Worm (Caenorhabditis elegans): ENCODE results near the gene tlp-1.

DNA sequence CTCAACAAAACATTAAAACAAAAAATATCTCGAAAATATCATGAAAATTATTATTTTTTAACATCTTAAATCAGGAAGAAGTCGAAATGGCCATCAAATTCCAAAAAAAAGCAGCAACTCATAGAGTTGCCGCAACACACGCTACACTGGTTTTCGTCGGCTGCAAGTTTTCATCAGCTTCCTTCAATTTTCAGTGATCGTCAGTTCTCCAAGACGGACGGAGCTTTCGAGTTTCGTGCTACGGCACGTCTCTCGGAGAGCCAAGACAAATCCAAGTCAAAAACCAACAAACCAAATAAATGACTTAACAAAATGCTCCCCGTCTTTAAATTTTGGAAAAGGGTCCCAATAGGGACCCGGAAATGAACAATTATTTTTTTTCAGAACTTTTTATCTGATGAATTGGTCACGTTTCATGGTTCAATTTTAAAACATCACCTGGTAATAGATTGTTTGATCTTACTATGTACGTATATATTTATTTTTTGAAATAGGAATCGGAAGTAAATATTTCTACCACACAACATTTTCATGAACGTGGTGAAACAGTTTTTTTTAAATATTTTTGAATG, 5.3 kb upstream of the tlp-1 start:
- TF ChIP-seq dao-5 (tag; optimal IDR thresholded peaks at IDR 0.05) (no peak), him-1 (tag; optimal IDR thresholded peaks at IDR 0.05) (no peak)
